Fruit fly (Drosophila melanogaster): ENCODE data around the gene chic.

dm6 chr2L:6012303-6013070 is 31.7 kb upstream of the chic start, which contains the start of gene CG9098:
- no peak for TF ChIP-seq EcR (GFP tag; optimal IDR thresholded peaks at IDR 0.05)
- TF ChIP-seq D1 (tag; optimal IDR thresholded peaks at IDR 0.05) = no peak
- no peak for TF ChIP-seq CG8159 (tag; optimal IDR thresholded peaks at IDR 0.05)
- TF ChIP-seq fd96Ca (GFP tag; IDR thresholded peaks at IDR 0.05) = no peak
- no peak for TF ChIP-seq CG4496 (GFP tag; IDR thresholded peaks at IDR 0.05)
- no peak for TF ChIP-seq CG32121 (GFP tag; IDR thresholded peaks at IDR 0.05)
- no peak for TF ChIP-seq CG17806 (tag; optimal IDR thresholded peaks at IDR 0.05)
- no peak for TF ChIP-seq rn (GFP tag; IDR thresholded peaks at IDR 0.05)
- TF ChIP-seq Ets98B (GFP tag; IDR thresholded peaks at IDR 0.05) = no peak
- no peak for TF ChIP-seq CG12605 (GFP tag; IDR thresholded peaks at IDR 0.05)
